Fruit fly (Drosophila melanogaster) whole organism, wandering third instar larva: ENCODE measurements around the gene CG33510.

Source experiments
- Abd-B ChIP-seq: fragments of >200 bp; optimal IDR thresholded peaks from 2 replicates; lab custom pipeline; 2017; ENCODE audit warnings: missing biosample characterization, missing genetic modification characterization
- Jra ChIP-seq: sonication (Bioruptor generic); optimal IDR thresholded peaks from 2 replicates; lab custom pipeline; 2016; ENCODE audit warnings: missing biosample characterization, missing genetic modification characterization
- N ChIP-seq: fragments of >200 bp; optimal IDR thresholded peaks from 2 replicates; lab custom pipeline; 2018; ENCODE audit warnings: missing biosample characterization, missing external identifiers, missing genetic modification characterization
- dl ChIP-seq, 2 experiments: fragments of 175-275, 200-275 bp in 1 of 2; fragments of 200-275 bp in 1 of 2; sonication (Bioruptor generic); optimal IDR thresholded peaks; lab custom pipeline; 2018; ENCODE audit warnings: mild to moderate bottlenecking in 2 of 2, missing biosample characterization in 2 of 2, missing genetic modification characterization in 2 of 2, moderate library complexity in 2 of 2; ENCODE audit not compliant: partially characterized antibody in 2 of 2, insufficient read depth in 1 of 2
- fru ChIP-seq: fragments of 200-800 bp; sonication (Bioruptor generic); optimal IDR thresholded peaks from 3 replicates; lab custom pipeline; 2016; ENCODE audit warnings: missing biosample characterization, mild to moderate bottlenecking, missing genetic modification characterization
- h ChIP-seq: fragments of 200-800 bp; sonication (Bioruptor generic); optimal IDR thresholded peaks from 3 replicates; lab custom pipeline; 2016; ENCODE audit warnings: missing biosample characterization, mild to moderate bottlenecking, missing genetic modification characterization

- TF ChIP-seq Abd-B (GFP tag; lab: Kevin White, UChicago), result no peak
- no peak for TF ChIP-seq h (GFP tag; lab: Kevin White, UChicago)
- TF ChIP-seq Jra (GFP tag; lab: Kevin White, UChicago), result no peak
- TF ChIP-seq fru (GFP tag; lab: Kevin White, UChicago), result no peak
- no peak for TF ChIP-seq N (GFP tag; lab: Kevin White, UChicago)
- TF ChIP-seq dl (GFP tag; optimal IDR thresholded peaks at IDR 0.05; lab: Kevin White, UChicago; ENCODE audit: insufficient read depth in 1 of 2, partially characterized antibody in 2 of 2), result no peak
Observed at dm6 chr2L:21073818-21074217, 10.3 kb downstream of the CG33510 start.
